Worm (Caenorhabditis elegans) whole organism, young adult: Measurements from ENCODE around the gene glb-6.

Source experiments
- C06A6.2 ChIP-seq: fragments of 200-800 bp; sonication (Bioruptor generic); conservative IDR thresholded peaks from 2 replicates; pipeline ENCODE4 v1.3.6; 2022; ENCODE audit warnings: missing genetic modification characterization, missing compliant biosample characterization
- C17E4.6 ChIP-seq: fragments of 200-800 bp; sonication (Bioruptor generic); IDR thresholded peaks from 2 replicates; pipeline ENCODE4 v1.3.6; 2022; ENCODE audit warnings: missing genetic modification reagents, missing genetic modification characterization, missing compliant biosample characterization
- F23B12.7 ChIP-seq: sonication (generic microtip); optimal IDR thresholded peaks from 2 replicates; lab custom pipeline; 2017; ENCODE audit warnings: missing genetic modification characterization, mild to moderate bottlenecking, missing compliant biosample characterization, antibody characterized with exemption, moderate library complexity; ENCODE audit not compliant: insufficient read depth
- K12H6.12 ChIP-seq: fragments of 200-800 bp; sonication (Bioruptor generic); optimal IDR thresholded peaks from 2 replicates; lab custom pipeline; 2018; ENCODE audit warnings: mild to moderate bottlenecking, missing genetic modification characterization, missing compliant biosample characterization
- Y67H2A.10 ChIP-seq: fragments of 200-800 bp; sonication (Bioruptor generic); conservative IDR thresholded peaks from 2 replicates; pipeline ENCODE4 v1.3.6; 2022; ENCODE audit warnings: missing genetic modification reagents, missing genetic modification characterization, missing compliant biosample characterization
- Y79H2A.3 ChIP-seq: fragments of 200-800 bp; sonication (Bioruptor generic); conservative IDR thresholded peaks from 2 replicates; pipeline ENCODE4 v1.3.6; 2022; ENCODE audit warnings: missing genetic modification reagents, missing genetic modification characterization, missing compliant biosample characterization
- Y95B8A.8 ChIP-seq: fragments of 200-800 bp; sonication (Bioruptor generic); IDR thresholded peaks from 2 replicates; pipeline ENCODE4 v1.3.6; 2022; ENCODE audit warnings: missing genetic modification reagents, missing genetic modification characterization, missing compliant biosample characterization
- attf-3 ChIP-seq: fragments of 200-800 bp; sonication (Bioruptor generic); conservative IDR thresholded peaks from 2 replicates; pipeline ENCODE4 v1.3.6; 2022; ENCODE audit warnings: missing genetic modification reagents, missing genetic modification characterization, missing compliant biosample characterization
- bed-2 ChIP-seq: fragments of 200-800 bp; sonication (Bioruptor generic); IDR thresholded peaks from 2 replicates; pipeline ENCODE4 v1.3.6; 2022; ENCODE audit warnings: missing genetic modification reagents, missing genetic modification characterization, missing compliant biosample characterization
- cebp-1 ChIP-seq, 2 experiments: fragments of 200-800 bp in 1 of 2; sonication (Bioruptor generic) in 1 of 2; sonication (generic microtip) in 1 of 2; IDR thresholded peaks in 1 of 2; optimal IDR thresholded peaks in 1 of 2; 2 replicates each; pipeline versions ENCODE4 v1.3.6 to Lab custom; 2017 to 2022; ENCODE audit warnings: missing compliant biosample characterization in 2 of 2, missing genetic modification characterization in 2 of 2, mild to moderate bottlenecking in 1 of 2, missing genetic modification reagents in 1 of 2, moderate library complexity in 1 of 2
- cebp-2 ChIP-seq: fragments of 200-800 bp; sonication (Bioruptor generic); IDR thresholded peaks from 2 replicates; pipeline ENCODE4 v1.3.6; 2022; ENCODE audit warnings: missing genetic modification characterization, missing compliant biosample characterization
- ceh-79 ChIP-seq: sonication (generic microtip); optimal IDR thresholded peaks from 2 replicates; lab custom pipeline; 2017; ENCODE audit warnings: mild to moderate bottlenecking, missing genetic modification characterization, missing compliant biosample characterization
- chd-7 ChIP-seq: sonication (generic microtip); optimal IDR thresholded peaks from 2 replicates; lab custom pipeline; 2016; ENCODE audit warnings: mild to moderate bottlenecking, missing genetic modification characterization, moderate library complexity, missing compliant biosample characterization
- die-1 ChIP-seq: sonication (generic microtip); optimal IDR thresholded peaks from 2 replicates; lab custom pipeline; 2016; ENCODE audit warnings: missing genotype, mild to moderate bottlenecking, missing genetic modification characterization, missing compliant biosample characterization
- dox-1 ChIP-seq: fragments of 200-800 bp; sonication (Bioruptor generic); IDR thresholded peaks from 2 replicates; pipeline ENCODE4 v1.3.6; 2022; ENCODE audit warnings: missing genetic modification reagents, missing genetic modification characterization, missing compliant biosample characterization
- dpff-1 ChIP-seq: sonication (generic microtip); optimal IDR thresholded peaks from 2 replicates; lab custom pipeline; 2017; ENCODE audit warnings: mild to moderate bottlenecking, missing genetic modification characterization, missing compliant biosample characterization
- egl-18 ChIP-seq: fragments of 200-800 bp; sonication (Bioruptor generic); IDR thresholded peaks from 2 replicates; pipeline ENCODE4 v1.3.6; 2022; ENCODE audit warnings: missing genetic modification reagents, missing genetic modification characterization, missing compliant biosample characterization
- egrh-3 ChIP-seq: fragments of 200-800 bp; sonication (Bioruptor generic); IDR thresholded peaks from 2 replicates; pipeline ENCODE4 v1.3.6; 2022; ENCODE audit warnings: missing genetic modification reagents, missing genetic modification characterization, missing compliant biosample characterization
- ets-4 ChIP-seq: fragments of 200-800 bp; sonication (Bioruptor generic); optimal IDR thresholded peaks from 2 replicates; lab custom pipeline; 2018; ENCODE audit warnings: mild to moderate bottlenecking, missing genetic modification characterization, missing compliant biosample characterization
- gei-17 ChIP-seq: fragments of 200-800 bp; sonication (Bioruptor generic); optimal IDR thresholded peaks from 2 replicates; lab custom pipeline; 2018; ENCODE audit warnings: mild to moderate bottlenecking, missing genetic modification characterization, missing compliant biosample characterization
- hmg-1.2 ChIP-seq: fragments of 200-800 bp; sonication (Bioruptor generic); IDR thresholded peaks from 2 replicates; pipeline ENCODE4 v1.3.6; 2022; ENCODE audit warnings: missing genetic modification reagents, missing genetic modification characterization, missing compliant biosample characterization
- hmg-20 ChIP-seq: fragments of 200-800 bp; sonication (Bioruptor generic); IDR thresholded peaks from 2 replicates; pipeline ENCODE4 v1.3.6; 2022; ENCODE audit warnings: missing genetic modification reagents, missing genetic modification characterization, missing compliant biosample characterization
- let-607 ChIP-seq, 2 experiments: fragments of 200-800 bp in 1 of 2; sonication (Bioruptor generic) in 1 of 2; sonication (generic microtip) in 1 of 2; optimal IDR thresholded peaks; 2 replicates each; lab custom pipeline; 2016 to 2018; ENCODE audit warnings: mild to moderate bottlenecking in 2 of 2, missing compliant biosample characterization in 2 of 2, missing genetic modification characterization in 2 of 2, moderate library complexity in 2 of 2, missing genotype in 1 of 2
- lin-26 ChIP-seq: fragments of 200-800 bp; sonication (Bioruptor generic); IDR thresholded peaks from 2 replicates; pipeline ENCODE4 v1.3.6; 2022; ENCODE audit warnings: missing genetic modification reagents, missing genetic modification characterization, missing compliant biosample characterization
- lin-54 ChIP-seq: fragments of 200-800 bp; sonication (Bioruptor generic); optimal IDR thresholded peaks from 2 replicates; lab custom pipeline; 2018; ENCODE audit warnings: mild to moderate bottlenecking, missing genetic modification characterization, missing compliant biosample characterization
- madf-6 ChIP-seq: fragments of 200-800 bp; sonication (Bioruptor generic); IDR thresholded peaks from 2 replicates; pipeline ENCODE4 v1.3.6; 2022; ENCODE audit warnings: missing genetic modification reagents, missing genetic modification characterization, missing compliant biosample characterization
- nhr-179 ChIP-seq: sonication (generic microtip); optimal IDR thresholded peaks from 2 replicates; lab custom pipeline; 2016; ENCODE audit warnings: mild to moderate bottlenecking, missing genetic modification characterization, missing compliant biosample characterization
- nhr-27 ChIP-seq: fragments of 200-800 bp; sonication (Bioruptor generic); optimal IDR thresholded peaks from 2 replicates; lab custom pipeline; 2018; ENCODE audit warnings: mild to moderate bottlenecking, missing genetic modification characterization, moderate library complexity, missing compliant biosample characterization
- nhr-80 ChIP-seq: sonication (generic microtip); optimal IDR thresholded peaks from 2 replicates; lab custom pipeline; 2016; ENCODE audit warnings: missing genetic modification characterization, missing compliant biosample characterization
- pha-4 ChIP-seq: fragments of 150-350 bp; sonication (generic microtip); optimal IDR thresholded peaks from 2 replicates; lab custom pipeline; 2014; ENCODE audit warnings: missing biosample characterization, missing genetic modification reagents, missing genetic modification characterization
- snpc-1.1 ChIP-seq: sonication (generic microtip); optimal IDR thresholded peaks from 2 replicates; lab custom pipeline; 2017; ENCODE audit warnings: missing genetic modification characterization, mild to moderate bottlenecking, missing compliant biosample characterization, antibody characterized with exemption, moderate library complexity, missing genotype, missing genetic modification reagents; ENCODE audit not compliant: insufficient read depth
- sptf-2 ChIP-seq: fragments of 200-800 bp; sonication (Bioruptor generic); optimal IDR thresholded peaks from 2 replicates; lab custom pipeline; 2018; ENCODE audit warnings: mild to moderate bottlenecking, missing genetic modification characterization, missing compliant biosample characterization
- tbp1 ChIP-seq: fragments of 200-800 bp; sonication (Bioruptor generic); optimal IDR thresholded peaks from 2 replicates; lab custom pipeline; 2018; ENCODE audit warnings: mild to moderate bottlenecking, missing genetic modification characterization, missing compliant biosample characterization
- unc-130 ChIP-seq: sonication (generic microtip); optimal IDR thresholded peaks from 2 replicates; lab custom pipeline; 2016; ENCODE audit warnings: missing genetic modification reagents, missing genetic modification characterization, missing compliant biosample characterization
- zim-3 ChIP-seq: sonication (generic microtip); optimal IDR thresholded peaks from 2 replicates; lab custom pipeline; 2017; ENCODE audit warnings: mild to moderate bottlenecking, missing genetic modification characterization, moderate library complexity, missing compliant biosample characterization
- ztf-25 ChIP-seq: fragments of 200-800 bp; sonication (Bioruptor generic); IDR thresholded peaks from 2 replicates; pipeline ENCODE4 v1.3.6; 2022; ENCODE audit warnings: missing genetic modification reagents, missing genetic modification characterization, missing compliant biosample characterization

Gene glb-6

DNA sequence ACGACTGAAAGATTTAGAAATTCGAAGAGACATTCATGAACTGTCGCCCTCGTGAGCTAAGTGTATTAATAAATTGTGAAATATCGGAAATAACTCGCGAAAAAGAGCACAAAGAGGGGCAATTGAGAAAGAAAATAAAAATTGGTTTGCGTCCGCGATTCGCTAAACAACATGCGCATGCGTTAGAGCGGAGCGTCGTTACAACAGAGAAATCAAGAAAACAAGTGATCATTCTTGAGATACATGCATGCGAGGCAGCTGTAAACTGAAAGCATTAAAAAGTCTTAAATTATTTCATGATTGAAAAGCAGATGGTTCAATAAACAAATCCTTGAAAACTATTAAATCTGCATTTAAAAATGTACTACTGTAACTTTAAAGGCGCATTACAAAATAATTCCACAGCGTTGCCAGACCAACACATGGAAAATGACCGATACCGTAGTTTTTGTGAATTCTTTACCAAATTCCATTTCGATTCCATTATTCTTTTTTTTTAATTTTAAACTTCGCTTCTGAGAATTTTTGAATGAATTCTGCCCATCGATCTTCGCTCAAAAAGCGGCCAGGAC is 34.0 kb downstream of the glb-6 start, which contains the start of the genes cox-16 and syp-2 (continued):
- no peak for TF ChIP-seq egl-18
- TF ChIP-seq attf-3: peak; percentile 93
- no peak for TF ChIP-seq Y95B8A.8 (GFP tag; lab: Robert Waterston, UW)

DNA sequence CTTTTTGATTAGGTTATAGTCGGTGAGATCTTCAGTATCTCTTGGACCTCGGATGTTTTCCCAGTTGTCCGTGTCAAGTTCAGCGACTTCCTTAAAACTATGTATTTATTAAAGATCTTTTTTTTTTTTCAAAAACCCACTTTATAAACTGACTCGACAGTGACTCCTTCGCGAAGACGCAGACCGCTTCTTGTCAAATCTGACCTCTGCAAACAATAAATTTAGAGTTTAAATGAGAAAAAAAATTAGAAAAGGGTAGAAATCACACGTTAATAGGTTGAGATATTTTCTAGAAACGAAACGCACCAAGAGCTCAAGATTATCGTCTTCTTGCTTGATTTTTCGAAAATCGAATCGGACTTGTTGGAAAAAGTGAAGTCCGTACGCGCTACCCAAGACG is 34.6 kb downstream of the glb-6 start, which contains the start of gene C24G6.8:
C24G6.8 (minus strand) TSS at position 101 of the 400 bp plus-strand sequence.
- TF ChIP-seq ceh-79 (tag; lab: Kevin White, UChicago) (no peak), C06A6.2 (GFP tag; lab: Robert Waterston, UW) (no peak), F23B12.7 (tag; lab: Kevin White, UChicago) (no peak), dpff-1 (tag; lab: Kevin White, UChicago) (no peak), K12H6.12 (tag; lab: Kevin White, UChicago) (no peak)
- TF ChIP-seq, all 124 proteins: peak for 0

DNA sequence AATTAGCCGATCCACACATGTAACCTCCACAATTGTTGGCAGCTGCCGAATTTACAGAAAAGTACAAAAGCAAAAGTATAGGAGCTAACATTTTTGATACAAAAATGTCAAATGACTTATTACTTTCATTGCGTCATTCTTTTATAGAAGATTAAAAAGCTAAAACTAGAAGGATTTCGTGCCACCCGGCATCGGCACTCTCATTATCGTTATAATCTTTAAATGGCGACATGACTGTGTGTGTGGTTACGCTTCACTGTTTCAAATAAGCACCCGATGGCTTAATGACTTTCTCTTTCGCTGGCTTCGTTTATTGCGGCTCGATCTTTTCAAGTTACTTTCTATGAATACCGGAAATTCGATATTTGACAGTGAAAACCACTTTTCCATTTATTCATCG is 36.6 kb downstream of the glb-6 start, which contains the start of gene grl-1:
grl-1 (minus strand) TSS at position 101 of the 400 bp plus-strand sequence.
- TF ChIP-seq unc-130 (no peak), madf-6 (GFP tag; lab: Robert Waterston, UW) (0 out of 2 replicates have a peak, but pooled peaks have one; percentile 20)

DNA sequence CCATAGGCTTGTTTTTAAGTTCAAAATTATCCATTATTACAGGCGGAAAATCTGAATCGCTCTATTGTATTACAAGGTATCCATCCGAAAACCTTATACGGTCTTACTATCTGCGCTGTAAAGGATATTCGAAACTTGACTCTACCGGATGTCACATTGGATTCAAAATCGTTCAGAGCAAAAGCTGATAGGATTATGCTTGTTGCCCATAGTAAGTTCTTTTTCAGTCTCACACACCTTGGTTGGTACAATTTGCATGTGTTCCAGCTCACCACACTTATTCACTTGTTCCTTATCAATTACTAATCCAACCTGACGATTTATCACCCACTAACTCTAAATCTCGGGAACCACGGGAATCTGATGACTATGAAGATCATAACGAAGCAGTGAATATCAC is 42.6 kb downstream of the glb-6 start:
- TF ChIP-seq gei-17 (GFP tag; lab: Kevin White, UChicago): no peak
- TF ChIP-seq dpff-1 (tag; lab: Kevin White, UChicago): no peak
- TF ChIP-seq lin-26 (GFP tag; lab: Robert Waterston, UW): no peak
- no peak for TF ChIP-seq cebp-1 (GFP tag; IDR thresholded peaks at IDR 0.05; lab: Robert Waterston, UW)
- no peak for TF ChIP-seq cebp-1 (tag; optimal IDR thresholded peaks at IDR 0.05; lab: Kevin White, UChicago)
- TF ChIP-seq ets-4 (GFP tag; lab: Kevin White, UChicago): no peak
- TF ChIP-seq chd-7: no peak
- TF ChIP-seq dox-1 (GFP tag; lab: Robert Waterston, UW): no peak
- TF ChIP-seq snpc-1.1: no peak
- TF ChIP-seq K12H6.12 (tag; lab: Kevin White, UChicago): no peak

DNA sequence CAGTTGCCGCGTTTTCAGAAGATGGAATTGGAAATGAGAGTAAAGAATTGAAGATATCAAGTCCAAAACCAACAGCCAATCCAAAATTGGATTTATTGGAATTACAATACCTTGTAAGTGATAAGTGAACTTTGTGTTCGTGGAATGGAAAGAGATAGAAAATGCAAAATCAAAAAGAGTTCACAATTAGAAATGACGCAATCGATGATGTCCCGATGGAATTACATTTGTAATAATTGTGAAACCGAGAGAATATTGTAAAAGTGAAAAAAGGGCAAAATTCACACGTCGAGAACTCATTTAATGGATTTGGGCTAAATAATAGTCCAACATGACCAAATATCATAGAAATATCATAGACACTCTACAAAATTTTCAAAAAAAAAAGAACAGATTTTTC is 45.1 kb downstream of the glb-6 start:
- no peak for TF ChIP-seq hmg-20 (GFP tag; lab: Robert Waterston, UW)
- TF ChIP-seq pha-4 (tag; lab: Kevin White, UChicago): no peak
- TF ChIP-seq die-1 (tag; lab: Kevin White, UChicago): no peak
- TF ChIP-seq dpff-1 (tag; lab: Kevin White, UChicago): no peak
- TF ChIP-seq sptf-2 (GFP tag; lab: Kevin White, UChicago): no peak
- TF ChIP-seq ceh-79 (tag; lab: Kevin White, UChicago): no peak
- TF ChIP-seq nhr-179 (tag; lab: Kevin White, UChicago): no peak
- TF ChIP-seq Y79H2A.3 (GFP tag; lab: Robert Waterston, UW): no peak

DNA sequence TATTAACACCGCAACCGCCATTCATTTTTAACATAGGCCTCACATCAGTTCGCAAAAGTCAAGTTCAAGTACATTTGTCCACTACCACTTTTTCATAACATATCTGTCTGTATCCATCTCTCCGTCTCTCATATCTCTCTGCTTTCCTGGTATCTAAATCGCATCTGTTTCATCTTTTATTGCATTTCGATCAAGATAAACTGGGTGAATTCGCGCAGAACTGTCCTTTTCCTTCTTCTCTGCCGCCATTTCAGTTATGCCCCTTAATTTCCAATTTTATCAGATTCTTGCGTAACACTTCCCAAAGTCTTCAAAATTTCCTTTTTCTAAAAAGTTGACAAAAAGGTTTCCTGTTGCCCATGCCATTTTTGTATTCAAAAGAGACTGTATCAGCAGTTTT is 47.1 kb downstream of the glb-6 start:
- TF ChIP-seq let-607 (tag; optimal IDR thresholded peaks at IDR 0.05; lab: Kevin White, UChicago) (no peak), ztf-25 (GFP tag; lab: Robert Waterston, UW) (no peak), lin-26 (GFP tag; lab: Robert Waterston, UW) (no peak), bed-2 (GFP tag; lab: Robert Waterston, UW) (no peak), tbp1 (no peak), die-1 (tag; lab: Kevin White, UChicago) (no peak), egrh-3 (GFP tag; lab: Robert Waterston, UW) (no peak), C17E4.6 (GFP tag; lab: Robert Waterston, UW) (no peak), hmg-20 (GFP tag; lab: Robert Waterston, UW) (no peak), cebp-1 (GFP tag; IDR thresholded peaks at IDR 0.05; lab: Robert Waterston, UW) (no peak), cebp-1 (tag; optimal IDR thresholded peaks at IDR 0.05; lab: Kevin White, UChicago) (no peak), Y67H2A.10 (GFP tag; lab: Robert Waterston, UW) (no peak), nhr-80 (no peak), zim-3 (tag; lab: Kevin White, UChicago) (no peak), hmg-1.2 (no peak), nhr-27 (no peak), cebp-2 (GFP tag; lab: Robert Waterston, UW) (no peak), lin-54 (GFP tag; lab: Kevin White, UChicago) (no peak)
- TF ChIP-seq, all 124 proteins: peak for 0
